Worm (Caenorhabditis elegans): ENCODE measurements around the gene nemp-1.
A peak's percentile ranks its signal among the peaks of the same experiment; 100 is the strongest.

nemp-1 gene

ce11 chrIII:432988-433387, 39.1 kb upstream of the nemp-1 start (continued):
- TF ChIP-seq lin-13 (GFP tag; optimal IDR thresholded peaks at IDR 0.05) (no peak), lin-35 (GFP tag; optimal IDR thresholded peaks at IDR 0.05) (peak; percentile 46 to 49), nhr-77 (tag; optimal IDR thresholded peaks at IDR 0.05) (peak; percentile 51), unc-86 (tag; optimal IDR thresholded peaks at IDR 0.05) (no peak), elt-2 (tag; optimal IDR thresholded peaks at IDR 0.05) (no peak), hlh-4 (tag; optimal IDR thresholded peaks at IDR 0.05) (no peak), fkh-8 (tag; optimal IDR thresholded peaks at IDR 0.05) (no peak), irx-1 (tag; optimal IDR thresholded peaks at IDR 0.05) (no peak), ets-5 (GFP tag; IDR thresholded peaks at IDR 0.05) (no peak), ceh-8 (GFP tag; optimal IDR thresholded peaks at IDR 0.05) (peak; percentile 45), mep-1 (tag; optimal IDR thresholded peaks at IDR 0.05) (peak; percentile 17), mef-2 (tag; optimal IDR thresholded peaks at IDR 0.05) (no peak), zip-4 (GFP tag; optimal IDR thresholded peaks at IDR 0.05) (no peak), nhr-85 (tag) (peak; percentile 92), C04F5.9 (tag; optimal IDR thresholded peaks at IDR 0.05) (no peak), jun-1 (tag; optimal IDR thresholded peaks at IDR 0.05) (peak; percentile 58), dsc-1 (tag; optimal IDR thresholded peaks at IDR 0.05) (peak; percentile 17), efl-1 (optimal IDR thresholded peaks at IDR 0.05) (peak; percentile 61 to 78), efl-1 (GFP tag; optimal IDR thresholded peaks at IDR 0.05 in 1 of 2) (peak; percentile 42 to 93), nhr-47 (tag; optimal IDR thresholded peaks at IDR 0.05) (peak; percentile 54), lsy-2 (tag; optimal IDR thresholded peaks at IDR 0.05) (peak; percentile 43 to 58), nhr-12 (tag; optimal IDR thresholded peaks at IDR 0.05) (no peak), efl-3 (GFP tag; optimal IDR thresholded peaks at IDR 0.05) (no peak), unc-62 (GFP tag; optimal IDR thresholded peaks at IDR 0.05) (no peak), sptf-1 (tag; optimal IDR thresholded peaks at IDR 0.05) (no peak), dpl-1 (GFP tag; optimal IDR thresholded peaks at IDR 0.05) (peak; percentile 24 to 45 (median 34)), isw-1 (GFP tag; IDR thresholded peaks at IDR 0.05) (peak; percentile 18; the same call in 1 of the 2 replicates), vab-15 (tag; optimal IDR thresholded peaks at IDR 0.05) (no peak), lir-3 (tag; optimal IDR thresholded peaks at IDR 0.05; ENCODE audit: poor library complexity) (no peak), tlp-1 (tag; optimal IDR thresholded peaks at IDR 0.05) (no peak), unc-98 (GFP tag; IDR thresholded peaks at IDR 0.05) (no peak), mab-9 (GFP tag; IDR thresholded peaks at IDR 0.05) (no peak), egl-13 (tag; optimal IDR thresholded peaks at IDR 0.05) (no peak), C16A3.4 (tag; optimal IDR thresholded peaks at IDR 0.05) (peak; percentile 9), skn-1 (tag; optimal IDR thresholded peaks at IDR 0.05) (peak; percentile 57)

- TF ChIP-seq lin-14 (GFP tag; optimal IDR thresholded peaks at IDR 0.05) = peak; percentile 74
- no peak for TF ChIP-seq ztf-11 (tag; optimal IDR thresholded peaks at IDR 0.05)
- no peak for TF ChIP-seq unc-30 (tag; optimal IDR thresholded peaks at IDR 0.05)
- TF ChIP-seq nhr-77 (tag; optimal IDR thresholded peaks at IDR 0.05) = no peak
- no peak for TF ChIP-seq C04F5.9 (tag; optimal IDR thresholded peaks at IDR 0.05)
- TF ChIP-seq snu-23 (GFP tag; optimal IDR thresholded peaks at IDR 0.05) = peak; percentile 45
- no peak for TF ChIP-seq lir-3 (tag; optimal IDR thresholded peaks at IDR 0.05; ENCODE audit: poor library complexity)
- TF ChIP-seq nhr-12 (tag; optimal IDR thresholded peaks at IDR 0.05) = no peak
- no peak for TF ChIP-seq zag-1 (tag; optimal IDR thresholded peaks at IDR 0.05)
- no peak for TF ChIP-seq sptf-1 (tag; optimal IDR thresholded peaks at IDR 0.05)
- peak; percentile 14 for TF ChIP-seq nhr-20 (tag; optimal IDR thresholded peaks at IDR 0.05)
- TF ChIP-seq blmp-1 (tag; optimal IDR thresholded peaks at IDR 0.05) = peak; percentile 90
- TF ChIP-seq fos-1 (tag; optimal IDR thresholded peaks at IDR 0.05) = no peak
- TF ChIP-seq isw-1 (GFP tag; IDR thresholded peaks at IDR 0.05) = 0 out of 2 replicates have a peak, but pooled peaks have one; percentile 1
- no peak for TF ChIP-seq C34B4.2 (tag; optimal IDR thresholded peaks at IDR 0.05)
- peak; percentile 70 for TF ChIP-seq mep-1 (tag; optimal IDR thresholded peaks at IDR 0.05)
- TF ChIP-seq elt-3 (tag; optimal IDR thresholded peaks at IDR 0.05) = peak in 2 of 6 experiments; percentile 2 to 74
- TF ChIP-seq lin-35 (GFP tag; optimal IDR thresholded peaks at IDR 0.05) = peak in 1 of 2 experiments; percentile 20
- TF ChIP-seq nhr-11 (tag; optimal IDR thresholded peaks at IDR 0.05) = no peak
- TF ChIP-seq unc-62 (GFP tag; optimal IDR thresholded peaks at IDR 0.05) = no peak
- peak; percentile 9 for TF ChIP-seq rnt-1 (tag; optimal IDR thresholded peaks at IDR 0.05)
These were observed 37.7 kb upstream of the nemp-1 start, which contains the start of gene affl-2 for ce11 chrIII:434361-434941. affl-2 (plus strand) TSS chrIII:434891.

All from whole organism, L1 larva.